Fruit fly (Drosophila melanogaster): ENCODE measurements around the gene CG11122.
"Not testable (repeated sequence)": the region's sequence is repeated elsewhere in the genome, so short reads cannot be mapped to it uniquely, and the experiment has no call there.

Gene CG11122

DNA sequence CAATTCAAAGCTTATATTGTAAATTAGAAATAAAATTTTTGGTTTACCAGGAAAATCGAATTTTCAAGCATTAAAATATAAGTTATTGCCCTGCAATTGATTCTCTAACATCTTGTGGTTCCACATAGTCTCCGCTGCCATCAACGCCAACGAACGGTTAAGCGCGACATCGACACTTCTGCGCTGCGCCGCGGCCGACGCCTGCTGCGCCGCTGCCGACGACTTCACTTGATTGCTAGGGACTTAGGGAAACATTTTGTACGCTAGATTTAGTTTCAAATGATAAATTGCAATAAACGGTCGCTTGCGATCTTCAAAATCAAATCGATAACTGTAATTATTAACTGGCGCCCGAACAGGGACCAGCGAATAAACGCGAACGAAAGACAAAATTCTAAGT, 28.6 kb downstream of the CG11122 start, which contains the start of gene CG42249:
Gene CG42249 (plus strand): TSS at position 301 of the 400 bp plus-strand sequence.
- TF ChIP-seq zf30C (GFP tag; optimal IDR thresholded peaks at IDR 0.05); Usf (GFP tag; optimal IDR thresholded peaks at IDR 0.05); Oli (tag; optimal IDR thresholded peaks at IDR 0.05): not testable (repeated sequence)

dm6 chrX:11095276-11095675, 29.2 kb downstream of the CG11122 start:
- TF ChIP-seq CG34376 (GFP tag; optimal IDR thresholded peaks at IDR 0.05) (peak; percentile 81), Camta (GFP tag; optimal IDR thresholded peaks at IDR 0.05) (no peak), vvl (GFP tag; IDR thresholded peaks at IDR 0.05) (no peak), Hmr (GFP tag; optimal IDR thresholded peaks at IDR 0.05) (no peak), hb (GFP tag; IDR thresholded peaks at IDR 0.05; ENCODE audit: partially characterized antibody) (no peak), jing (GFP tag; optimal IDR thresholded peaks at IDR 0.05) (no peak), CG14050 (GFP tag; IDR thresholded peaks at IDR 0.05) (no peak), exex (tag; optimal IDR thresholded peaks at IDR 0.05) (peak; percentile 79), cwo (GFP tag; optimal IDR thresholded peaks at IDR 0.05) (peak; percentile 48), Lhr (GFP tag; optimal IDR thresholded peaks at IDR 0.05) (no peak), CG18619 (GFP tag; optimal IDR thresholded peaks at IDR 0.05) (no peak), BtbVII (GFP tag; optimal IDR thresholded peaks at IDR 0.05) (no peak), Meics (GFP tag; optimal IDR thresholded peaks at IDR 0.05) (no peak), cad (GFP tag; optimal IDR thresholded peaks at IDR 0.05) (no peak), seq (GFP tag; IDR thresholded peaks at IDR 0.05) (no peak), CG9876 (GFP tag; optimal IDR thresholded peaks at IDR 0.05) (no peak), Fer2 (tag; optimal IDR thresholded peaks at IDR 0.05) (no peak), CG9215 (GFP tag; IDR thresholded peaks at IDR 0.05) (no peak), CG18599 (GFP tag; optimal IDR thresholded peaks at IDR 0.05) (no peak), Dp (GFP tag; optimal IDR thresholded peaks at IDR 0.05) (no peak), CG3163 (GFP tag; optimal IDR thresholded peaks at IDR 0.05) (no peak), CG7987 (GFP tag; optimal IDR thresholded peaks at IDR 0.05) (no peak), CoRest (tag; optimal IDR thresholded peaks at IDR 0.05) (no peak), Elba2 (GFP tag; optimal IDR thresholded peaks at IDR 0.05) (no peak), CG15073 (GFP tag; optimal IDR thresholded peaks at IDR 0.05) (no peak), grn (GFP tag; optimal IDR thresholded peaks at IDR 0.05) (peak; percentile 30), sens-2 (GFP tag; IDR thresholded peaks at IDR 0.05) (no peak), CG4360 (GFP tag; IDR thresholded peaks at IDR 0.05) (no peak), zfh1 (GFP tag; IDR thresholded peaks at IDR 0.05) (no peak), CG18262 (tag; optimal IDR thresholded peaks at IDR 0.05) (no peak), ci (GFP tag; IDR thresholded peaks at IDR 0.05) (no peak), Med (GFP tag) (no peak), CG9932 (GFP tag; IDR thresholded peaks at IDR 0.05) (no peak), CG34422 (GFP tag; IDR thresholded peaks at IDR 0.05) (no peak), ab (GFP tag; optimal IDR thresholded peaks at IDR 0.05) (no peak), CG16815 (GFP tag; optimal IDR thresholded peaks at IDR 0.05) (no peak), CG10543 (GFP tag; optimal IDR thresholded peaks at IDR 0.05) (no peak), z (GFP tag; IDR thresholded peaks at IDR 0.05) (no peak), CG15269 (tag; optimal IDR thresholded peaks at IDR 0.05) (no peak), CG12659 (GFP tag; optimal IDR thresholded peaks at IDR 0.05) (no peak), CG13424 (tag; optimal IDR thresholded peaks at IDR 0.05) (no peak), CG2129 (GFP tag; IDR thresholded peaks at IDR 0.05; ENCODE audit: partially characterized antibody) (no peak), CG14667 (GFP tag; IDR thresholded peaks at IDR 0.05) (no peak), gt (GFP tag; IDR thresholded peaks at IDR 0.05) (no peak), CG7786 (GFP tag; optimal IDR thresholded peaks at IDR 0.05) (no peak), Abd-B (GFP tag; optimal IDR thresholded peaks at IDR 0.05) (no peak)

Data from whole organism, embryonic.